Fruit fly (Drosophila melanogaster): Measurements from ENCODE around the gene Nulp1.

dm6 chr3L:8159724-8160422 lies 49.7 kb downstream of the Nulp1 start, which contains the start of gene CG43886:
- TF ChIP-seq Hr39 (GFP tag; optimal IDR thresholded peaks at IDR 0.05) = no peak
- no peak for TF ChIP-seq Eip78C (GFP tag)
- no peak for TF ChIP-seq CG8632 (GFP tag; optimal IDR thresholded peaks at IDR 0.05)
- no peak for TF ChIP-seq net (GFP tag; optimal IDR thresholded peaks at IDR 0.05)
- TF ChIP-seq CG32006 (GFP tag; optimal IDR thresholded peaks at IDR 0.05) = no peak
- TF ChIP-seq salr (GFP tag; optimal IDR thresholded peaks at IDR 0.05) = no peak
- no peak for TF ChIP-seq CG31627 (GFP tag; optimal IDR thresholded peaks at IDR 0.05)
- TF ChIP-seq CG7368 (GFP tag; optimal IDR thresholded peaks at IDR 0.05) = no peak
- TF ChIP-seq Gug (GFP tag; IDR thresholded peaks at IDR 0.05) = no peak
- no peak for TF ChIP-seq CG8119 (GFP tag; IDR thresholded peaks at IDR 0.05)
- TF ChIP-seq topi (GFP tag; optimal IDR thresholded peaks at IDR 0.05) = no peak
- no peak for TF ChIP-seq esn (GFP tag; optimal IDR thresholded peaks at IDR 0.05)
- no peak for TF ChIP-seq OdsH (GFP tag; optimal IDR thresholded peaks at IDR 0.05)
